Worm (Caenorhabditis elegans) whole organism, L4 larva: ENCODE results near the gene F41E6.15.
"Not testable (repeated sequence)": the region's sequence is repeated elsewhere in the genome, so short reads cannot be mapped to it uniquely, and the experiment has no call there.

Source experiments
- D1046.2 ChIP-seq: fragments of 200-800 bp; sonication (Bioruptor generic); IDR thresholded peaks from 2 replicates; pipeline ENCODE4 v1.3.6; 2022; ENCODE audit warnings: missing genetic modification characterization, missing compliant biosample characterization
- F10B5.3 ChIP-seq: sonication (generic microtip); optimal IDR thresholded peaks from 2 replicates; lab custom pipeline; 2016; ENCODE audit warnings: mild to moderate bottlenecking, missing genetic modification characterization, missing compliant biosample characterization
- F37D6.2 ChIP-seq: sonication (generic microtip); optimal IDR thresholded peaks from 2 replicates; lab custom pipeline; 2016; ENCODE audit warnings: mild to moderate bottlenecking, missing genetic modification characterization, missing compliant biosample characterization
- F49E8.2 ChIP-seq: sonication (generic microtip); optimal IDR thresholded peaks from 2 replicates; lab custom pipeline; 2016; ENCODE audit warnings: missing compliant biosample characterization, mild to moderate bottlenecking, missing genetic modification characterization, borderline replicate concordance
- Y105C5A.15 ChIP-seq: fragments of 200-800 bp; sonication (Bioruptor generic); IDR thresholded peaks from 2 replicates; pipeline ENCODE4 v1.3.6; 2022; ENCODE audit warnings: missing genetic modification characterization, missing compliant biosample characterization
- aly-2 ChIP-seq: sonication (generic microtip); optimal IDR thresholded peaks from 2 replicates; lab custom pipeline; 2018; ENCODE audit warnings: missing biosample characterization, missing genetic modification characterization
- ceh-32 ChIP-seq: sonication (generic microtip); optimal IDR thresholded peaks from 2 replicates; lab custom pipeline; 2016; ENCODE audit warnings: mild to moderate bottlenecking, missing genetic modification characterization, missing compliant biosample characterization; ENCODE audit not compliant: poor library complexity
- ceh-82 ChIP-seq: sonication (generic microtip); optimal IDR thresholded peaks from 2 replicates; lab custom pipeline; 2017; ENCODE audit warnings: missing biosample characterization, missing genetic modification characterization
- dmd-6 ChIP-seq: fragments of 200-800 bp; sonication (Bioruptor generic); IDR thresholded peaks from 2 replicates; pipeline ENCODE4 v1.3.6; 2022; ENCODE audit warnings: missing genetic modification reagents, missing genetic modification characterization, missing compliant biosample characterization
- dmd-8 ChIP-seq: fragments of 200-800 bp; sonication (Bioruptor generic); IDR thresholded peaks from 2 replicates; pipeline ENCODE4 v1.3.6; 2022; ENCODE audit warnings: missing genetic modification characterization, missing compliant biosample characterization
- dpl-1 ChIP-seq: fragments of 150-350 bp; optimal IDR thresholded peaks from 2 replicates; lab custom pipeline; 2014; ENCODE audit warnings: missing biosample characterization, missing genetic modification reagents, missing genetic modification characterization
- dve-1 ChIP-seq: sonication (generic microtip); optimal IDR thresholded peaks from 2 replicates; lab custom pipeline; 2017; ENCODE audit warnings: antibody characterized with exemption, mild to moderate bottlenecking, missing genetic modification characterization, missing compliant biosample characterization; ENCODE audit not compliant: insufficient read depth
- egl-27 ChIP-seq: sonication (generic microtip); optimal IDR thresholded peaks from 3 replicates; lab custom pipeline; 2017; ENCODE audit warnings: missing biosample characterization, missing genetic modification reagents, missing genetic modification characterization
- hif-1 ChIP-seq, 2 experiments: sonication (generic microtip); optimal IDR thresholded peaks; 2 replicates each; lab custom pipeline; 2016 to 2017; ENCODE audit warnings: missing compliant biosample characterization in 2 of 2, missing genetic modification characterization in 2 of 2, missing genetic modification reagents in 2 of 2, missing genotype in 2 of 2, mild to moderate bottlenecking in 1 of 2
- hlh-11 ChIP-seq: fragments of 200-800 bp; sonication (Bioruptor generic); optimal IDR thresholded peaks from 2 replicates; lab custom pipeline; 2018; ENCODE audit warnings: mild to moderate bottlenecking, missing genetic modification characterization, missing compliant biosample characterization
- hmg-1.1 ChIP-seq: fragments of 200-800 bp; sonication (Bioruptor generic); IDR thresholded peaks from 2 replicates; pipeline ENCODE4 v1.3.6; 2022; ENCODE audit warnings: missing genetic modification reagents, missing genetic modification characterization, missing compliant biosample characterization
- lim-7 ChIP-seq: fragments of 200-800 bp; sonication (Bioruptor generic); IDR thresholded peaks from 2 replicates; pipeline ENCODE4 v1.3.6; 2022; ENCODE audit warnings: missing genetic modification characterization, missing compliant biosample characterization
- lin-38 ChIP-seq: fragments of 200-800 bp; sonication (Bioruptor generic); IDR thresholded peaks from 2 replicates; pipeline ENCODE4 v1.3.6; 2022; ENCODE audit warnings: missing genetic modification reagents, missing genetic modification characterization, missing compliant biosample characterization
- madf-5 ChIP-seq, 2 experiments: fragments of 200-800 bp; sonication (Bioruptor generic); IDR thresholded peaks; 2 replicates each; pipeline ENCODE4 v1.3.6; 2022; ENCODE audit warnings: missing compliant biosample characterization in 2 of 2, missing genetic modification characterization in 2 of 2
- mdt-29 ChIP-seq: fragments of 200-800 bp; sonication (Bioruptor generic); IDR thresholded peaks from 2 replicates; pipeline ENCODE4 v1.3.6; 2022; ENCODE audit warnings: missing genetic modification reagents, missing genetic modification characterization, missing compliant biosample characterization
- mep-1 ChIP-seq: fragments of 150-350 bp; sonication (generic microtip); optimal IDR thresholded peaks from 3 replicates; lab custom pipeline; 2014; ENCODE audit warnings: missing biosample characterization, missing genetic modification characterization
- mes-2 ChIP-seq: sonication (generic microtip); optimal IDR thresholded peaks from 2 replicates; lab custom pipeline; 2016; ENCODE audit warnings: missing genotype, mild to moderate bottlenecking, missing genetic modification characterization, missing compliant biosample characterization; ENCODE audit not compliant: poor library complexity, severe bottlenecking
- mxl-3 ChIP-seq: fragments of 200-800 bp; sonication (Bioruptor generic); optimal IDR thresholded peaks from 2 replicates; lab custom pipeline; 2018; ENCODE audit warnings: mild to moderate bottlenecking, missing genetic modification characterization, missing compliant biosample characterization
- nhr-10 ChIP-seq: fragments of 150-350 bp; optimal IDR thresholded peaks from 2 replicates; lab custom pipeline; 2014; ENCODE audit warnings: missing biosample characterization, missing genetic modification characterization
- nhr-102 ChIP-seq: sonication (generic microtip); optimal IDR thresholded peaks from 2 replicates; lab custom pipeline; 2016; ENCODE audit warnings: mild to moderate bottlenecking, missing genetic modification characterization, moderate library complexity, missing compliant biosample characterization
- nhr-111 ChIP-seq: fragments of 200-800 bp; sonication (Bioruptor generic); optimal IDR thresholded peaks from 2 replicates; lab custom pipeline; 2018; ENCODE audit warnings: mild to moderate bottlenecking, missing genetic modification characterization, missing compliant biosample characterization
- nhr-41 ChIP-seq: fragments of 200-800 bp; sonication (Bioruptor generic); IDR thresholded peaks from 2 replicates; pipeline ENCODE4 v1.3.6; 2022; ENCODE audit warnings: missing genetic modification reagents, missing genetic modification characterization, missing compliant biosample characterization
- nhr-6 ChIP-seq: fragments of 150-350 bp; optimal IDR thresholded peaks from 2 replicates; lab custom pipeline; 2014; ENCODE audit warnings: missing biosample characterization, missing genetic modification characterization
- tag-97 ChIP-seq: fragments of 200-800 bp; sonication (Bioruptor generic); IDR thresholded peaks from 2 replicates; pipeline ENCODE4 v1.3.6; 2022; ENCODE audit warnings: missing genetic modification characterization, missing compliant biosample characterization
- tra-1 ChIP-seq: fragments of 200-800 bp; sonication (Bioruptor generic); IDR thresholded peaks from 2 replicates; pipeline ENCODE4 v1.3.6; 2022; ENCODE audit warnings: missing genetic modification reagents, missing genetic modification characterization, missing compliant biosample characterization
- unc-62 ChIP-seq, 3 experiments: fragments of 150-350 bp in 1 of 3; sonication (generic microtip); optimal IDR thresholded peaks in 2 of 3; peaks in 1 of 3; 1 replicate in 1 of 3; 2 replicates in 2 of 3; lab custom pipeline; 2014 to 2017; ENCODE audit warnings: missing biosample characterization in 3 of 3, missing genetic modification characterization in 3 of 3, missing genetic modification reagents in 3 of 3, missing genotype in 1 of 3
- ztf-7 ChIP-seq: fragments of 150-350 bp; optimal IDR thresholded peaks from 2 replicates; lab custom pipeline; 2014; ENCODE audit warnings: missing biosample characterization, missing genetic modification characterization

F41E6.15 gene

ce11 chrV:8580961-8581360 is 21.6 kb downstream of the F41E6.15 start, which contains the start of gene C10B5.1:
Gene C10B5.1 (plus strand): TSS chrV:8581261.
- TF ChIP-seq mep-1 (tag; lab: Kevin White, UChicago): no peak
- TF ChIP-seq tag-97 (GFP tag; lab: Robert Waterston, UW): no peak
- no peak for TF ChIP-seq Y105C5A.15 (GFP tag; lab: Robert Waterston, UW)
- TF ChIP-seq egl-27 (tag; lab: Kevin White, UChicago): no peak
- TF ChIP-seq ceh-32 (tag; lab: Kevin White, UChicago): no peak
- TF ChIP-seq ceh-82: no peak
- no peak for TF ChIP-seq aly-2 (tag; lab: Kevin White, UChicago)
- no peak for TF ChIP-seq dpl-1 (GFP tag; lab: Kevin White, UChicago)
- no peak for TF ChIP-seq mdt-29 (GFP tag; lab: Robert Waterston, UW)
- TF ChIP-seq nhr-102 (tag; lab: Kevin White, UChicago): no peak

ce11 chrV:8574762-8575161 is 27.8 kb downstream of the F41E6.15 start, which contains the start of gene F25G6.1:
Gene F25G6.1 (plus strand): TSS chrV:8575062.
- TF ChIP-seq hif-1 (tag; optimal IDR thresholded peaks at IDR 0.05; lab: Kevin White, UChicago); lim-7; dmd-8: not testable (repeated sequence)

ce11 chrV:8569841-8570361 is 32.6 kb downstream of the F41E6.15 start, which contains the start of the genes F25G6.9 and symk-1:
Gene F25G6.9 (minus strand): TSS chrV:8570000.
Gene symk-1 (plus strand): TSS chrV:8570311.
- TF ChIP-seq hlh-11 (tag; lab: Kevin White, UChicago) (peak; percentile 51), nhr-6 (tag; lab: Kevin White, UChicago) (peak; percentile 35), tra-1 (0 out of 2 replicates have a peak, but pooled peaks have one; percentile 14), mes-2 (peak; percentile 67), nhr-102 (tag; lab: Kevin White, UChicago) (peak; percentile 60), egl-27 (tag; lab: Kevin White, UChicago) (no peak), F37D6.2 (tag; lab: Kevin White, UChicago) (no peak), nhr-10 (tag; lab: Kevin White, UChicago) (no peak), dve-1 (peak; percentile 54), F10B5.3 (tag; lab: Kevin White, UChicago) (peak; percentile 39), dpl-1 (GFP tag; lab: Kevin White, UChicago) (peak; percentile 63), mep-1 (tag; lab: Kevin White, UChicago) (no peak), nhr-41 (GFP tag; lab: Robert Waterston, UW) (no peak), hmg-1.1 (GFP tag; lab: Robert Waterston, UW) (peak; percentile 70), dmd-6 (peak; percentile 46), F49E8.2 (tag; lab: Kevin White, UChicago) (peak; percentile 6), mxl-3 (GFP tag; lab: Kevin White, UChicago) (no peak)
- TF ChIP-seq, all 104 proteins: peak for 11

ce11 chrV:8569172-8569571 is 33.4 kb downstream of the F41E6.15 start:
- no peak for TF ChIP-seq D1046.2 (GFP tag; lab: Robert Waterston, UW)
- TF ChIP-seq ztf-7 (tag; lab: Kevin White, UChicago): no peak
- TF ChIP-seq nhr-111 (GFP tag; lab: Kevin White, UChicago): no peak
- TF ChIP-seq madf-5 (GFP tag; IDR thresholded peaks at IDR 0.05; lab: Robert Waterston, UW): no peak
- no peak for TF ChIP-seq dve-1
- peak in 1 of 2 experiments; percentile 91 for TF ChIP-seq unc-62 (GFP tag; optimal IDR thresholded peaks at IDR 0.05 in 1 of 2; lab: Kevin White, UChicago)
- no peak for TF ChIP-seq unc-62 (tag; optimal IDR thresholded peaks at IDR 0.05; lab: Kevin White, UChicago)
- no peak for TF ChIP-seq mxl-3 (GFP tag; lab: Kevin White, UChicago)

DNA sequence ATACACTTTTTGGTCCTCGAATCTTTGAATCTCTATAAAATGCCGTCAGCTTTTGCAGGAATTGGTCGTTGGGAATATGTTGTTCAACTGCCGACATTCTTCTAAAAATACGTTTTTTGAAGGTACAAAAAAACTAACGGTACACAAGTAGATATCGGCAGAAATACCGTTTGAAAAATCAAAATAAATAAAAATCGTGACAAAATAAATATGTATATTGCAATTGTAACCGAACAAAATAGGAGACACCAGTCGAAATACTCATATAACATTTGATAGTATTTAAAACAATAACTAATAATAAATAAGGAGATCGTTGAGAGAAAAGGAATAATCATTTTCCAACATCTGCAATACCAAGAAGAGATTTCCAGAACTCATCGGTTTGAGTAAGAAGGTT is 37.5 kb downstream of the F41E6.15 start, which contains the start of gene F25G6.8:
Gene F25G6.8, minus strand, starts transcription at position 101 of the 400 bp plus-strand sequence.
- TF ChIP-seq lin-38 (peak; percentile 5; the same call in 1 of the 2 replicates), nhr-41 (GFP tag; lab: Robert Waterston, UW) (no peak)
